Worm (Caenorhabditis elegans) whole organism, L4/young adult: ENCODE measurements around the gene Y47D3A.34.

ENCODE experiments used
- dao-5 ChIP-seq: sonication (generic microtip); optimal IDR thresholded peaks from 2 replicates; lab custom pipeline; 2016; ENCODE audit warnings: missing genotype, missing genetic modification characterization, moderate library complexity, missing compliant biosample characterization
- him-1 ChIP-seq: sonication (generic microtip); optimal IDR thresholded peaks from 2 replicates; lab custom pipeline; 2016; ENCODE audit warnings: missing genotype, missing genetic modification reagents, missing genetic modification characterization, missing compliant biosample characterization

DNA sequence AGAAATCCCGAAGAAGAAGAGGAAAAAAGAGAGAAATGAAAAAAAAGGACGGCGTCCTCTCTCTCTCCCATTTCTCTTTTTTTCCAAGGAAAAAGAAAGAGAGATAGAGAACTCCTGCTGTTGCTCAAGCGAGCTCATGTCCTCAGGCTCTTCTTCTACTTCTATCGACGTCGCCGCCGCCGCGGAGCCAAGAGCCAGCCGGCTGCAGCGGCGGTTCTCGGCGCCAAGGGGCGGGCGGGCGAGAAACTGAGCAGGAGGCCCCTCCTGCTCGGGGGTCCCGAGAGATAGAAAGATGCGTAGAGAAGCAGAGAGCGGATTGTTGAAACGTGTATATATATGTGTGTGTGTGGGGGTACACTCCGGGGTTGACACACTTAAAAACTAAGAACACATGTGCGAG lies 31.7 kb downstream of the Y47D3A.34 start:
- TF ChIP-seq dao-5 (tag; lab: Kevin White, UChicago) (no peak), him-1 (tag; lab: Kevin White, UChicago) (peak; percentile 77)
